ENCODE assay signal across 6 worm cellular contexts in genomic region chrIII:3253736-3254135, ce11.
TF ChIP-seq lines count a peak whose summit lies in the region.

No protein-coding gene starts in this region.

TF ChIP-seq in whole organism, L1 larva, 84 proteins besides CTCF, POLR2A, EP300 and RAD21:
- TF ChIP-seq pqm-1 (tag; optimal IDR thresholded peaks at IDR 0.05; lab: Kevin White, UChicago) (peak; percentile 84), nhr-71 (tag; optimal IDR thresholded peaks at IDR 0.05; lab: Kevin White, UChicago) (no peak), elt-2 (tag; optimal IDR thresholded peaks at IDR 0.05; lab: Kevin White, UChicago) (peak; percentile 98), efl-1 (optimal IDR thresholded peaks at IDR 0.05; lab: Kevin White, UChicago) (no peak), efl-1 (GFP tag; optimal IDR thresholded peaks at IDR 0.05 in 1 of 2; lab: Kevin White, UChicago) (peak in 1 of 2 experiments; percentile 56), lin-35 (GFP tag; optimal IDR thresholded peaks at IDR 0.05; lab: Kevin White, UChicago) (peak in 1 of 2 experiments; percentile 39), tlp-1 (tag; optimal IDR thresholded peaks at IDR 0.05; lab: Kevin White, UChicago) (peak; percentile 77), hlh-17 (GFP tag; optimal IDR thresholded peaks at IDR 0.05; lab: Kevin White, UChicago; ENCODE audit: borderline replicate concordance) (no peak), lin-14 (GFP tag; optimal IDR thresholded peaks at IDR 0.05; lab: Kevin White, UChicago) (peak; percentile 32)

TF ChIP-seq in whole organism, L2 larva, 48 proteins besides CTCF, POLR2A, EP300 and RAD21 (continues in another document):
- TF ChIP-seq F13H6.1 (tag; optimal IDR thresholded peaks at IDR 0.05; lab: Kevin White, UChicago) (no peak), zag-1 (tag; optimal IDR thresholded peaks at IDR 0.05; lab: Kevin White, UChicago) (no peak), ZK546.5 (tag; optimal IDR thresholded peaks at IDR 0.05; lab: Kevin White, UChicago) (no peak), fos-1 (tag; optimal IDR thresholded peaks at IDR 0.05; lab: Kevin White, UChicago) (peak; percentile 90), sma-3 (GFP tag; optimal IDR thresholded peaks at IDR 0.05; lab: Kevin White, UChicago) (no peak), dmd-4 (tag; optimal IDR thresholded peaks at IDR 0.05; lab: Kevin White, UChicago) (no peak), unc-39 (tag; optimal IDR thresholded peaks at IDR 0.05; lab: Kevin White, UChicago) (no peak), C34F6.9 (tag; optimal IDR thresholded peaks at IDR 0.05; lab: Kevin White, UChicago) (no peak), peb-1 (tag; optimal IDR thresholded peaks at IDR 0.05; lab: Kevin White, UChicago) (no peak), sma-9 (GFP tag; optimal IDR thresholded peaks at IDR 0.05; lab: Kevin White, UChicago) (peak; percentile 63), sma-9 (tag; optimal IDR thresholded peaks at IDR 0.05; lab: Kevin White, UChicago) (no peak), crh-2 (tag; optimal IDR thresholded peaks at IDR 0.05; lab: Kevin White, UChicago) (no peak), nhr-10 (tag; optimal IDR thresholded peaks at IDR 0.05; lab: Kevin White, UChicago) (no peak), mab-5 (tag; optimal IDR thresholded peaks at IDR 0.05; lab: Kevin White, UChicago) (no peak), Y55F3AM.14 (GFP tag; optimal IDR thresholded peaks at IDR 0.05; lab: Kevin White, UChicago) (no peak), unc-55 (GFP tag; optimal IDR thresholded peaks at IDR 0.05; lab: Kevin White, UChicago) (no peak), nhr-25 (tag; optimal IDR thresholded peaks at IDR 0.05; lab: Kevin White, UChicago) (no peak), lsy-2 (tag; optimal IDR thresholded peaks at IDR 0.05; lab: Kevin White, UChicago) (no peak)

TF ChIP-seq in whole organism, L3 larva, 47 proteins besides CTCF, POLR2A, EP300 and RAD21:
- peak; percentile 98 for TF ChIP-seq pqm-1 (tag; optimal IDR thresholded peaks at IDR 0.05; lab: Kevin White, UChicago)
- TF ChIP-seq pha-4 (tag; optimal IDR thresholded peaks at IDR 0.05; lab: Kevin White, UChicago) = peak; percentile 75
- no peak for TF ChIP-seq lin-15B (tag; optimal IDR thresholded peaks at IDR 0.05; lab: Kevin White, UChicago)
- peak; percentile 65 for TF ChIP-seq jun-1 (tag; optimal IDR thresholded peaks at IDR 0.05; lab: Kevin White, UChicago)
- TF ChIP-seq hmg-11 (tag; optimal IDR thresholded peaks at IDR 0.05; lab: Kevin White, UChicago) = no peak
- TF ChIP-seq nfya-1 (tag; optimal IDR thresholded peaks at IDR 0.05; lab: Kevin White, UChicago; ENCODE audit: insufficient read depth) = no peak
- TF ChIP-seq egl-5 (tag; optimal IDR thresholded peaks at IDR 0.05; lab: Kevin White, UChicago) = no peak
- TF ChIP-seq elt-2 (tag; optimal IDR thresholded peaks at IDR 0.05; lab: Kevin White, UChicago) = peak; percentile 97
- no peak for TF ChIP-seq lin-39 (tag; optimal IDR thresholded peaks at IDR 0.05; lab: Kevin White, UChicago)
TF ChIP-seq in whole organism, L3 larva: peak in this region for 4.

TF ChIP-seq in whole organism, L4 larva, 104 proteins besides CTCF, POLR2A, EP300 and RAD21:
- TF ChIP-seq dve-1 (tag; optimal IDR thresholded peaks at IDR 0.05; lab: Kevin White, UChicago; ENCODE audit: insufficient read depth) = peak; percentile 82
- peak; percentile 87 for TF ChIP-seq dmd-6 (GFP tag; IDR thresholded peaks at IDR 0.05; lab: Robert Waterston, UW)
- TF ChIP-seq lin-1 (GFP tag; IDR thresholded peaks at IDR 0.05; lab: Robert Waterston, UW) = peak; percentile 76
- no peak for TF ChIP-seq daf-16 (GFP tag; optimal IDR thresholded peaks at IDR 0.05; lab: Kevin White, UChicago)
- TF ChIP-seq daf-16 (tag; optimal IDR thresholded peaks at IDR 0.05; lab: Kevin White, UChicago) = peak; percentile 92
- peak; percentile 84 for TF ChIP-seq nhr-77 (tag; optimal IDR thresholded peaks at IDR 0.05; lab: Kevin White, UChicago)
- peak; percentile 99 for TF ChIP-seq pqm-1 (tag; optimal IDR thresholded peaks at IDR 0.05; lab: Kevin White, UChicago)
- no peak for TF ChIP-seq mes-2 (tag; optimal IDR thresholded peaks at IDR 0.05; lab: Kevin White, UChicago; ENCODE audit: poor library complexity, severe bottlenecking)
- peak; percentile 77 for TF ChIP-seq hlh-11 (tag; optimal IDR thresholded peaks at IDR 0.05; lab: Kevin White, UChicago)
- peak; percentile 7 for TF ChIP-seq mxl-3 (GFP tag; optimal IDR thresholded peaks at IDR 0.05; lab: Kevin White, UChicago)
- TF ChIP-seq attf-4 (tag; optimal IDR thresholded peaks at IDR 0.05; lab: Kevin White, UChicago) = no peak
- TF ChIP-seq nhr-28 (tag; optimal IDR thresholded peaks at IDR 0.05; lab: Kevin White, UChicago) = peak; percentile 98
- peak; percentile 69 for TF ChIP-seq php-3 (GFP tag; IDR thresholded peaks at IDR 0.05; lab: Robert Waterston, UW)
- TF ChIP-seq F10B5.3 (tag; optimal IDR thresholded peaks at IDR 0.05; lab: Kevin White, UChicago) = no peak

TF ChIP-seq in whole organism, late embryonic, 69 proteins besides CTCF, POLR2A, EP300 and RAD21:
- no peak for TF ChIP-seq gmeb-2 (tag; optimal IDR thresholded peaks at IDR 0.05; lab: Kevin White, UChicago)
- peak; percentile 80 for TF ChIP-seq elt-2 (tag; optimal IDR thresholded peaks at IDR 0.05; lab: Kevin White, UChicago)

TF ChIP-seq in whole organism, young adult, 124 proteins besides CTCF, POLR2A, EP300 and RAD21:
- TF ChIP-seq egl-18 (GFP tag; IDR thresholded peaks at IDR 0.05; lab: Robert Waterston, UW) (no peak), aptf-2 (GFP tag; conservative IDR thresholded peaks at IDR 0.05; lab: Robert Waterston, UW) (no peak), B0336.3 (GFP tag; IDR thresholded peaks at IDR 0.05; lab: Robert Waterston, UW) (no peak), hrde-1 (tag; optimal IDR thresholded peaks at IDR 0.05; lab: Kevin White, UChicago; ENCODE audit: borderline replicate concordance) (no peak), egl-44 (GFP tag; IDR thresholded peaks at IDR 0.05; lab: Robert Waterston, UW) (no peak), madf-8 (GFP tag; conservative IDR thresholded peaks at IDR 0.05; lab: Robert Waterston, UW) (no peak), nhr-80 (tag; optimal IDR thresholded peaks at IDR 0.05; lab: Kevin White, UChicago) (peak; percentile 90), hlh-26 (GFP tag; conservative IDR thresholded peaks at IDR 0.05; lab: Robert Waterston, UW) (no peak), hmg-20 (GFP tag; IDR thresholded peaks at IDR 0.05; lab: Robert Waterston, UW) (no peak), F57A8.1 (GFP tag; optimal IDR thresholded peaks at IDR 0.05; lab: Kevin White, UChicago) (no peak), snpc-4 (GFP tag; optimal IDR thresholded peaks at IDR 0.05; lab: Kevin White, UChicago) (no peak), snpc-4 (tag; optimal IDR thresholded peaks at IDR 0.05; lab: Kevin White, UChicago) (no peak), repo-1 (tag; optimal IDR thresholded peaks at IDR 0.05; lab: Kevin White, UChicago) (no peak), dox-1 (GFP tag; IDR thresholded peaks at IDR 0.05; lab: Robert Waterston, UW) (0 out of 2 replicates have a peak, but pooled peaks have one; percentile 12), nhr-120 (GFP tag; IDR thresholded peaks at IDR 0.05; lab: Robert Waterston, UW) (no peak), C06A6.2 (GFP tag; conservative IDR thresholded peaks at IDR 0.05; lab: Robert Waterston, UW) (no peak), let-526 (GFP tag; IDR thresholded peaks at IDR 0.05; lab: Robert Waterston, UW) (no peak), hsf-1 (GFP tag; IDR thresholded peaks at IDR 0.05; lab: Robert Waterston, UW) (no peak), ztf-3 (GFP tag; optimal IDR thresholded peaks at IDR 0.05; lab: Kevin White, UChicago) (no peak), gei-17 (GFP tag; optimal IDR thresholded peaks at IDR 0.05; lab: Kevin White, UChicago) (no peak), ekl-4 (GFP tag; IDR thresholded peaks at IDR 0.05; lab: Robert Waterston, UW) (0 out of 2 replicates have a peak, but pooled peaks have one; percentile 3), sea-2 (GFP tag; IDR thresholded peaks at IDR 0.05; lab: Robert Waterston, UW) (no peak), F57C9.4 (tag; optimal IDR thresholded peaks at IDR 0.05; lab: Kevin White, UChicago) (no peak), T07F8.4 (tag; optimal IDR thresholded peaks at IDR 0.05; lab: Kevin White, UChicago) (no peak), madf-10 (tag; optimal IDR thresholded peaks at IDR 0.05; lab: Kevin White, UChicago) (no peak), nfya-2 (GFP tag; IDR thresholded peaks at IDR 0.05; lab: Robert Waterston, UW) (no peak), tbp1 (GFP tag; optimal IDR thresholded peaks at IDR 0.05; lab: Kevin White, UChicago) (no peak)
TF ChIP-seq in whole organism, young adult: peak in this region for 3.
